Worm (Caenorhabditis elegans) whole organism, late embryonic: ENCODE measurements around the gene srab-11.

Source experiments
- F13H6.1 ChIP-seq: sonication (generic microtip); optimal IDR thresholded peaks from 2 replicates; lab custom pipeline; 2016; ENCODE audit warnings: missing genetic modification characterization, missing compliant biosample characterization
- ama-1 ChIP-seq: fragments of 150-350 bp; optimal IDR thresholded peaks from 2 replicates; lab custom pipeline; 2014
- ceh-19 ChIP-seq: fragments of 200-800 bp; sonication (Bioruptor generic); optimal IDR thresholded peaks from 2 replicates; lab custom pipeline; 2018; ENCODE audit warnings: mild to moderate bottlenecking, missing genetic modification characterization, missing compliant biosample characterization
- ceh-9 ChIP-seq: sonication (generic microtip); optimal IDR thresholded peaks from 2 replicates; lab custom pipeline; 2016; ENCODE audit warnings: mild to moderate bottlenecking, missing genetic modification characterization, inconsistent platforms, missing compliant biosample characterization
- dmd-4 ChIP-seq: sonication (generic microtip); optimal IDR thresholded peaks from 2 replicates; lab custom pipeline; 2016; ENCODE audit warnings: borderline replicate concordance, missing genetic modification characterization, missing compliant biosample characterization
- dve-1 ChIP-seq: sonication (generic microtip); optimal IDR thresholded peaks from 2 replicates; lab custom pipeline; 2017; ENCODE audit warnings: antibody characterized with exemption, mild to moderate bottlenecking, missing genetic modification characterization, missing compliant biosample characterization
- lin-11 ChIP-seq: fragments of 200-800 bp; sonication (Bioruptor generic); optimal IDR thresholded peaks from 2 replicates; lab custom pipeline; 2018; ENCODE audit warnings: mild to moderate bottlenecking, missing genetic modification characterization, missing compliant biosample characterization
- madf-2 ChIP-seq: sonication (generic microtip); optimal IDR thresholded peaks from 2 replicates; lab custom pipeline; 2017; ENCODE audit warnings: missing genetic modification characterization, missing compliant biosample characterization
- nhr-11 ChIP-seq: fragments of 150-350 bp; optimal IDR thresholded peaks from 2 replicates; lab custom pipeline; 2014; ENCODE audit warnings: missing biosample characterization, missing genetic modification characterization
- npax-4 ChIP-seq: sonication (generic microtip); optimal IDR thresholded peaks from 2 replicates; lab custom pipeline; 2016; ENCODE audit warnings: missing genetic modification characterization, missing compliant biosample characterization
- odd-2 ChIP-seq: sonication (generic microtip); optimal IDR thresholded peaks from 2 replicates; lab custom pipeline; 2017; ENCODE audit warnings: antibody characterized with exemption, mild to moderate bottlenecking, missing genetic modification characterization, missing compliant biosample characterization
- pax-1 ChIP-seq: fragments of 150-350 bp; optimal IDR thresholded peaks from 2 replicates; lab custom pipeline; 2014; ENCODE audit warnings: missing biosample characterization, missing genetic modification characterization
- sox-4 ChIP-seq: sonication (generic microtip); optimal IDR thresholded peaks from 2 replicates; lab custom pipeline; 2017; ENCODE audit warnings: mild to moderate bottlenecking, missing genetic modification characterization, inconsistent platforms, missing compliant biosample characterization

- TF ChIP-seq ceh-9 (tag; lab: Kevin White, UChicago) (no peak), lin-11 (tag; lab: Kevin White, UChicago) (no peak), dmd-4 (no peak), npax-4 (tag; lab: Kevin White, UChicago) (no peak), F13H6.1 (tag; lab: Kevin White, UChicago) (no peak), nhr-11 (no peak), sox-4 (tag; lab: Kevin White, UChicago) (no peak), odd-2 (no peak), dve-1 (no peak), madf-2 (tag; lab: Kevin White, UChicago) (no peak), ceh-19 (no peak), pax-1 (tag; lab: Kevin White, UChicago) (no peak), ama-1 (lab: Kevin White, UChicago) (no peak)
Observed at ce11 chrV:3188043-3188442, 41.2 kb upstream of the srab-11 start, which contains the start of gene lag-2.
